Worm (Caenorhabditis elegans): Measurements from ENCODE around the gene C39D10.2.

The C39D10.2 gene

DNA sequence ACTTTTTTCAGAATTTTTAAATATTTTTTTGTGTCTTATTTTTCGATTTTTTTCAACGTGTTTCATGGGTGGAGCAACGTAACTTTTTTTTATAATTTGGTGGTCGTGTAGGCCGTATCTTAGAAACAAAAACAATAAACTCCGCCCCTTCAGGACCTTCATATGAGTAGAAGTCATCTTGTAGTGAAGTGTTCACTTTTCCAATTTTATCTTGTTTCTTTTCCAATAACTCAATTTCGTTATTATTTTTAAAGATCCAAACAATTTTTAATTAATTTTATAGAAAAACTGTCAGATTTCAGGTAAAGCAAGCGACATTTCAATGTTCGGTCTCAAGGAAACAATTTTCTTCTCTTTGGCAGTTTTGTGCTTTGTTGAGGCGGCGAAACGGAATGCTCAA is at the start of gene C39D10.2:
C39D10.2 (plus strand) TSS at position 301 of the 400 bp plus-strand sequence.
- TF ChIP-seq cog-1 (tag; optimal IDR thresholded peaks at IDR 0.05) (no peak), tab-1 (GFP tag; IDR thresholded peaks at IDR 0.05) (no peak), med-1 (GFP tag; optimal IDR thresholded peaks at IDR 0.05; ENCODE audit: insufficient read depth) (no peak), ztf-23 (GFP tag; IDR thresholded peaks at IDR 0.05) (no peak), ref-1 (GFP tag; conservative IDR thresholded peaks at IDR 0.05) (no peak), ztf-29 (GFP tag; IDR thresholded peaks at IDR 0.05) (no peak), flt-1 (GFP tag; IDR thresholded peaks at IDR 0.05) (no peak), T22C8.4 (GFP tag; IDR thresholded peaks at IDR 0.05) (no peak), klf-2 (GFP tag; conservative IDR thresholded peaks at IDR 0.05) (no peak)

DNA sequence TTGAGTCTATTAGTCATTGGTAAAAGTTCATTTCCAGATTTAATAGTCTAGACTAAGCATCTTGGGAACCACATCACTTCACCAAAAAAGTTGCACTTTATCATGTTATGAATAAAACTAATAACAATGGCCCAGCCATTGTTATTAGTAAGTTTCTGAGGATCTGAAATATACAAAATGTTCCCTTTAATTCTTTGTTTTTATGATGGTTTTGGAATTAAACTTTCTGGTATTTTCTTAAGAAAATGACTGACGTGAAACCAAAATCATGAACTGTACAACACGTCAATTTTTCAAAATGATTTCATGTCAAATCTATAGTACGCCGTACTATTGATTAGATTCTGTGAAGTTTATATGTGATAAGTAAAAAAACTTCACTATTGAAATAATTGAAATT is 49.0 kb upstream of the C39D10.2 start:
- TF ChIP-seq ref-1 (GFP tag; conservative IDR thresholded peaks at IDR 0.05), result no peak
- TF ChIP-seq klf-2 (GFP tag; conservative IDR thresholded peaks at IDR 0.05), result no peak
- no peak for TF ChIP-seq T22C8.4 (GFP tag; IDR thresholded peaks at IDR 0.05)
- TF ChIP-seq cog-1 (tag; optimal IDR thresholded peaks at IDR 0.05), result no peak
- TF ChIP-seq med-1 (GFP tag; optimal IDR thresholded peaks at IDR 0.05; ENCODE audit: insufficient read depth), result no peak
- TF ChIP-seq tab-1 (GFP tag; IDR thresholded peaks at IDR 0.05), result no peak
- TF ChIP-seq ztf-29 (GFP tag; IDR thresholded peaks at IDR 0.05), result no peak
- no peak for TF ChIP-seq flt-1 (GFP tag; IDR thresholded peaks at IDR 0.05)
- TF ChIP-seq ztf-23 (GFP tag; IDR thresholded peaks at IDR 0.05), result no peak

DNA sequence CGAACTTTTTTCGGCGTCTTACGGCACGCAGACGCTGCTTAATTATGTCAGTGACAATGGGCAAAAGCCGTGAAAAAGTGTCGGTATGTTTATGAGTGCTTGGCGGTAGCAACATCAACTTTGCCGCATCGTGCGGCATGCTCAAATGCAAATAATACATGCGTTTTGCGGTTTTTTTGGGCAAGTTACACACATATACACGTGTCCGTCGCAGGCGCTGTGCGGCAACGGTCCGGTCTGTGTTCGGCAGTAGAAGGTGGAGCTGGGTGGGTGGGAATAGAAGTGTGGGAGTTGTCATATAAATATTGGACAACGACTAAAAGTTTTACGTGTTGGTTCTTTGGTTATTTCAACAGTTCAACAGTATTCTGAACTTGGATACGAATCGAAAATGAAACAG is 46.8 kb upstream of the C39D10.2 start, which contains the start of gene idpp-11:
idpp-11 (plus strand) TSS at position 301 of the 400 bp plus-strand sequence.
- TF ChIP-seq med-1 (GFP tag; optimal IDR thresholded peaks at IDR 0.05; ENCODE audit: insufficient read depth) (no peak), ztf-23 (GFP tag; IDR thresholded peaks at IDR 0.05) (no peak), cog-1 (tag; optimal IDR thresholded peaks at IDR 0.05) (no peak), T22C8.4 (GFP tag; IDR thresholded peaks at IDR 0.05) (no peak), tab-1 (GFP tag; IDR thresholded peaks at IDR 0.05) (no peak), ref-1 (GFP tag; conservative IDR thresholded peaks at IDR 0.05) (no peak), klf-2 (GFP tag; conservative IDR thresholded peaks at IDR 0.05) (no peak), flt-1 (GFP tag; IDR thresholded peaks at IDR 0.05) (no peak), ztf-29 (GFP tag; IDR thresholded peaks at IDR 0.05) (no peak)

DNA sequence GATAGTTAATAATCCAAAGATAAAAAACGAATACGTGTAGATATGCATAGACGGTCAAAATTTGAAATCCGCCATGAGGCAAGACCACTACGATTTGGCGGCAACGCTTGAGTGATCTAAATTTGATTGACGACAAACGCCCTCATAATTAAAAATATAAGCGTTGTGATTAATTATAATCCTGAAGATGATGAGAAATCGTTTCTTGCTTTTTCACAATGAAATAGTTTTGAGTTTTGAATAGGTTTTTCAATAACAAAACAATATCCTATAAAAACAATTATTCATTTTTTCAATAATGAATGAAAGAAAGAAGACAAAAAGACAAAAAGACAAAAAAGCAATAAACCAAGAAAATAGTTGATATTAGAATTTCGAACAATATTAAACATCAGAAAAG is 41.6 kb upstream of the C39D10.2 start, which contains the start of gene C54D2.6:
C54D2.6 (minus strand) TSS at position 101 of the 400 bp plus-strand sequence.
- TF ChIP-seq ztf-29 (GFP tag; IDR thresholded peaks at IDR 0.05) (no peak), ztf-23 (GFP tag; IDR thresholded peaks at IDR 0.05) (no peak), tab-1 (GFP tag; IDR thresholded peaks at IDR 0.05) (no peak), med-1 (GFP tag; optimal IDR thresholded peaks at IDR 0.05; ENCODE audit: insufficient read depth) (no peak), cog-1 (tag; optimal IDR thresholded peaks at IDR 0.05) (no peak), flt-1 (GFP tag; IDR thresholded peaks at IDR 0.05) (no peak), klf-2 (GFP tag; conservative IDR thresholded peaks at IDR 0.05) (no peak), T22C8.4 (GFP tag; IDR thresholded peaks at IDR 0.05) (no peak), ref-1 (GFP tag; conservative IDR thresholded peaks at IDR 0.05) (no peak)

DNA sequence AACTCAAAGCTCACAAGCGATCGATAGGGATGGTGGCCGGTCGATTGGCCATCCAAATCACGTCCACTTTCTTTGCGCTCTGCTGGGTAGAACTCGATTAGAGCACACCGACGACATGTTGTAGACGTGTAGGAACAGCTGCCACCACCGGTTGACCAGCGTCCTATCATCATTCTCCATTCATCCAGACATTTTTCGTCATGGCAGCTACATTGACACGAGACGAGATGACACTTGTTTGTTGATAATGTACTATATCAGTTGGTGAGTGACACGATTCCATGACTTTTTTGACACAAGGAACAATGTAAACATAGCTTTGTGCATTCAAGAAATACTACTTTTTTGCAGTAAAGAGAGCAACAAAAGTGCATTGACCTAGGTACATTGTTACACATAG is 22.5 kb upstream of the C39D10.2 start:
- TF ChIP-seq med-1 (GFP tag; optimal IDR thresholded peaks at IDR 0.05; ENCODE audit: insufficient read depth) (no peak), ref-1 (GFP tag; conservative IDR thresholded peaks at IDR 0.05) (no peak)

DNA sequence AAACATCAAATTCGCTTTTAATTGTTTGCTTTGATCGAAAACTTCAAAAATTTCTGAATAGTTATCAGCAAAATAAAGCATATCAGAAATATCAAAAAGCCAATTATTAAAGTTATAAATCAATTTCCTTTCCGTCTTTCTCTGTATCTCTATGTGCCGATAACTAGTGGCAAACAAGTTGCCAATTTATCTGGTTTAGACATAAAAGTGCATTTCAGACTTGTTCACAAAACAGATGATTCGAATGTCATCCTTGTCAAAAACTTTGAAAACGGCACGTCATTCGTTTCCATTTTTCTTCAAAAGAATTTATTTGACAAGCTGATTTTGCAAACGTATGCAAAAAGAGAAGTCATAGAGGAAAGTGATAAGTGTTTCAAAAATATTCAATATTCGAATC is 21.7 kb upstream of the C39D10.2 start:
- no peak for TF ChIP-seq flt-1 (GFP tag; IDR thresholded peaks at IDR 0.05)
- no peak for TF ChIP-seq ztf-29 (GFP tag; IDR thresholded peaks at IDR 0.05)
- no peak for TF ChIP-seq cog-1 (tag; optimal IDR thresholded peaks at IDR 0.05)
- no peak for TF ChIP-seq T22C8.4 (GFP tag; IDR thresholded peaks at IDR 0.05)
- TF ChIP-seq klf-2 (GFP tag; conservative IDR thresholded peaks at IDR 0.05), result no peak
- TF ChIP-seq ztf-23 (GFP tag; IDR thresholded peaks at IDR 0.05), result no peak
- TF ChIP-seq ref-1 (GFP tag; conservative IDR thresholded peaks at IDR 0.05), result no peak
- no peak for TF ChIP-seq med-1 (GFP tag; optimal IDR thresholded peaks at IDR 0.05; ENCODE audit: insufficient read depth)
- TF ChIP-seq tab-1 (GFP tag; IDR thresholded peaks at IDR 0.05), result no peak

DNA sequence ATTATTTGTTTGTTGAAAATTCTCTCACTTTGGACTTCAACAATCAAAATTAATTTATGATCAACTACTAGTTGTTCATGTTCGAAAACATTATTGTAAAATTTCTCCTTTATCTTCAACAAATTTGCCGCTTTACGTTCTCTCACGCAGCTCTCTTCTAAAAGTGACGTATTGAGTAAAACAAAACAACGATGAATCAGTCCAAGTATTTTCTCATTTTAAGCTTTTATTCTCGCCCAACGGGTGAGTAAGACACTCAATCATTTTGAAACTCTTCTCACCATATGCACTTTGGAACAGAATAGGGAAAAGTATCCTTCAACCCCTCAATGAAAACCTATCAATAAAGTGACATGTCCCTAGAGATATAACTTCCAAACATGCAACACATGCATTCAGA is 15.7 kb upstream of the C39D10.2 start:
- no peak for TF ChIP-seq med-1 (GFP tag; optimal IDR thresholded peaks at IDR 0.05; ENCODE audit: insufficient read depth)
- no peak for TF ChIP-seq cog-1 (tag; optimal IDR thresholded peaks at IDR 0.05)
- TF ChIP-seq klf-2 (GFP tag; conservative IDR thresholded peaks at IDR 0.05), result no peak
- no peak for TF ChIP-seq ztf-23 (GFP tag; IDR thresholded peaks at IDR 0.05)
- TF ChIP-seq T22C8.4 (GFP tag; IDR thresholded peaks at IDR 0.05), result no peak
- TF ChIP-seq flt-1 (GFP tag; IDR thresholded peaks at IDR 0.05), result no peak
- TF ChIP-seq tab-1 (GFP tag; IDR thresholded peaks at IDR 0.05), result no peak
- TF ChIP-seq ztf-29 (GFP tag; IDR thresholded peaks at IDR 0.05), result no peak
- no peak for TF ChIP-seq ref-1 (GFP tag; conservative IDR thresholded peaks at IDR 0.05)

DNA sequence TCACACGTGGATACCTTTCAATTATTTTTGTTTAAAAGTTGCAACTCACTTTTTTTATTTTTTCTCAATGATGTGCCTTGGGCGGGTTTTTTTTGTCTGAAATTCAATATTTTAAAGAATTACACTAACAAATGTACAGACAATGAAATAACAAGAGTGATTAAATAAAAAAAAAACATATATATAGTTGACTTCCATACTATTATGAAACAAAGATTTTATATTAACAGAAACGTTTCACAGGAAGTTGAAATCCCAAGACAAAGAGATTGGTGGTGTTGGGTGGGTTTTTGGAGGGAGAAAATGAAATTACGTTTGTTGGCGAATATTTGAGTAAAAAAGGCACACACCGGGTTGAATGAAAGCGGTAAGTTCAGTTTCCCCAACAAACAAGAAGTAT is 13.2 kb upstream of the C39D10.2 start, which contains the start of gene cca-1:
cca-1 (minus strand) TSS at position 101 of the 400 bp plus-strand sequence.
- no peak for TF ChIP-seq klf-2 (GFP tag; conservative IDR thresholded peaks at IDR 0.05)
- no peak for TF ChIP-seq ztf-29 (GFP tag; IDR thresholded peaks at IDR 0.05)
- TF ChIP-seq cog-1 (tag; optimal IDR thresholded peaks at IDR 0.05), result no peak
- no peak for TF ChIP-seq med-1 (GFP tag; optimal IDR thresholded peaks at IDR 0.05; ENCODE audit: insufficient read depth)
- TF ChIP-seq T22C8.4 (GFP tag; IDR thresholded peaks at IDR 0.05), result no peak
- TF ChIP-seq flt-1 (GFP tag; IDR thresholded peaks at IDR 0.05), result no peak
- no peak for TF ChIP-seq ztf-23 (GFP tag; IDR thresholded peaks at IDR 0.05)
- no peak for TF ChIP-seq tab-1 (GFP tag; IDR thresholded peaks at IDR 0.05)
- TF ChIP-seq ref-1 (GFP tag; conservative IDR thresholded peaks at IDR 0.05), result no peak

DNA sequence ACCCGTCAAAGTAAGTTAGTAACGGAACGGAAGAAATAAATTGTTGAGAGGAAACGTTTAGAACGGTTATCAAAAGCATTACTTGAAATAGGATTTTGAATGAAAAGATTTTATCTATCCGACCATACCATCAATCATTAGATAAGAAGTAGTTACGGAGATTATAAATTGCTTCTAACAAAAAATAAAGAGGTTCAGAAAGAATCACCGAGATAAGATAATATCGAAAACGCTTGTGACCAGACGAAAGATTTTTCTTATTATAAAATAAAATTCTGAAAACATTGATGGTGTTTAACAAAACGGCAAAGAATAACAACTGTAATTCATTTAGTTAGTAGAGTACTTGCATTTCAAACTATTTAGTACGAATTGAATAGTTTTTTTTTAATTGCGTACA is 8.2 kb upstream of the C39D10.2 start, which contains the start of gene C39D10.8:
C39D10.8 (minus strand) TSS at position 101 of the 400 bp plus-strand sequence.
- no peak for TF ChIP-seq T22C8.4 (GFP tag; IDR thresholded peaks at IDR 0.05)
- no peak for TF ChIP-seq cog-1 (tag; optimal IDR thresholded peaks at IDR 0.05)
- no peak for TF ChIP-seq med-1 (GFP tag; optimal IDR thresholded peaks at IDR 0.05; ENCODE audit: insufficient read depth)
- no peak for TF ChIP-seq ref-1 (GFP tag; conservative IDR thresholded peaks at IDR 0.05)
- TF ChIP-seq ztf-29 (GFP tag; IDR thresholded peaks at IDR 0.05), result no peak
- no peak for TF ChIP-seq flt-1 (GFP tag; IDR thresholded peaks at IDR 0.05)
- no peak for TF ChIP-seq klf-2 (GFP tag; conservative IDR thresholded peaks at IDR 0.05)

DNA sequence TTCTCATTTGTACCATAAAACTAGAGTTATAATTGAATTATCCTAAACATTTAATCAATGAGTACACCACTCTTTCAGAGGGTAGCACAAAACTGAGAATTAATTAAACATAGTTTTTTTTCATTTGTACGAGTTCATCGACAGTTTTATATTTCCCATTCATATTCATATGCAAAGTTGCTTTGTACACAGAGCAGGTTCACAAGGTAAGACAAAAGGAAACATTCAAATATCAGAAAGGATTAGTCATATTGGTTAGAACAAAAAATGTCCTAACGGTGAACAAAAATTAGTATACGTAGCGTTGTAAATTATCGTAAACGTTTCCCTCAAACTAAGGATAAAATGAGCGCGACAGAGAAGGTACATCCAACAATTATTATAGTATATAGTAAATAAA is 7.7 kb upstream of the C39D10.2 start:
- TF ChIP-seq cog-1 (tag; optimal IDR thresholded peaks at IDR 0.05) (no peak), tab-1 (GFP tag; IDR thresholded peaks at IDR 0.05) (no peak), klf-2 (GFP tag; conservative IDR thresholded peaks at IDR 0.05) (no peak), T22C8.4 (GFP tag; IDR thresholded peaks at IDR 0.05) (no peak), ztf-29 (GFP tag; IDR thresholded peaks at IDR 0.05) (no peak), med-1 (GFP tag; optimal IDR thresholded peaks at IDR 0.05; ENCODE audit: insufficient read depth) (no peak), ztf-23 (GFP tag; IDR thresholded peaks at IDR 0.05) (no peak), ref-1 (GFP tag; conservative IDR thresholded peaks at IDR 0.05) (no peak), flt-1 (GFP tag; IDR thresholded peaks at IDR 0.05) (no peak)
